Worm (Caenorhabditis elegans) whole organism, L3 larva: ENCODE results near the gene tofu-1.

Experiments
- ceh-16 ChIP-seq: sonication (generic microtip); optimal IDR thresholded peaks from 2 replicates; lab custom pipeline; 2017; ENCODE audit warnings: missing biosample characterization, missing genetic modification characterization
- elt-1 ChIP-seq: fragments of 150-350 bp; optimal IDR thresholded peaks from 2 replicates; lab custom pipeline; 2014; ENCODE audit warnings: missing biosample characterization, missing genetic modification characterization
- elt-3 ChIP-seq, 3 experiments: fragments of 150-350 bp in 1 of 3; sonication (generic microtip) in 2 of 3; optimal IDR thresholded peaks; 2 replicates in 2 of 3; 4 replicates in 1 of 3; lab custom pipeline; 2014 to 2017; ENCODE audit warnings: missing biosample characterization in 3 of 3, missing genetic modification characterization in 3 of 3
- mdl-1 ChIP-seq: fragments of 150-350 bp; optimal IDR thresholded peaks from 2 replicates; lab custom pipeline; 2014; ENCODE audit warnings: missing biosample characterization, missing genetic modification characterization
- nhr-11 ChIP-seq: fragments of 150-350 bp; optimal IDR thresholded peaks from 2 replicates; lab custom pipeline; 2014; ENCODE audit warnings: missing biosample characterization, missing genetic modification characterization
- nhr-28 ChIP-seq: fragments of 150-350 bp; optimal IDR thresholded peaks from 2 replicates; lab custom pipeline; 2014; ENCODE audit warnings: missing biosample characterization, missing genetic modification characterization
- tbx-2 ChIP-seq: sonication (generic microtip); optimal IDR thresholded peaks from 2 replicates; lab custom pipeline; 2016; ENCODE audit warnings: mild to moderate bottlenecking, missing genetic modification characterization, missing compliant biosample characterization
- zag-1 ChIP-seq: fragments of 150-350 bp; optimal IDR thresholded peaks from 2 replicates; lab custom pipeline; 2014; ENCODE audit warnings: missing biosample characterization, missing genetic modification characterization
- ztf-11 ChIP-seq: fragments of 150-350 bp; optimal IDR thresholded peaks from 2 replicates; lab custom pipeline; 2014; ENCODE audit warnings: missing biosample characterization, missing genetic modification characterization

DNA sequence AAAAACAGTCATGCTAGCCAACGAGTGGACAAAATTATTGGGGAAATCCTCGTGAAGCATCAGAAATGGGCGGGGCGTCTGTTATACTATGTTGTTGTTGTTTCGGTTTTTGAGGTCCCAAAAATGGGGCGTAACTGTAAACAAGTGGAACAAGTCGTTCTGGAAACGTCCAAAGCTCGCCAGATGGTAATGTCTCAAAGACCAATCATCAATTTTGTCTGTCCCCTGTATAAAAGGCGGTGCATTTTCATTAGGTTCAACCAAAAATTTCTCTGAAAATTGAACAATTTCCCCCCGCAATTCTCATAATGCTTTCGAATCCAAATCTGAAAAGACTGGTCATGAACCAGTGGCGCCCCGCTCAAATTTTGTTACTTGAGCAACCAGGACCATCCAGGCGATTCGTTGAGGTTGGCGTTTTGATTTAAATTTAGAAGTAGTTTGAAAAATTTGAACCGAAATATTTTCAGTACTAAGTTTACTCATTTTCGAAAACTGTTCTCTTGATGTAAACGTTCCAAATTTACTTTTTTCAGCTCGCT is 38.2 kb downstream of the tofu-1 start:
- TF ChIP-seq elt-3 (tag; optimal IDR thresholded peaks at IDR 0.05; lab: Kevin White, UChicago) (no peak), ceh-16 (tag; lab: Kevin White, UChicago) (no peak), mdl-1 (no peak), tbx-2 (tag; lab: Kevin White, UChicago) (no peak), ztf-11 (tag; lab: Kevin White, UChicago) (no peak), zag-1 (tag; lab: Kevin White, UChicago) (no peak), elt-1 (tag; lab: Kevin White, UChicago) (no peak), nhr-11 (tag; lab: Kevin White, UChicago) (no peak), nhr-28 (no peak)
